Fruit fly (Drosophila melanogaster): ENCODE measurements around the gene CG34377.
A peak's percentile ranks its signal among the peaks of the same experiment; 100 is the strongest.

CG34377 gene

DNA sequence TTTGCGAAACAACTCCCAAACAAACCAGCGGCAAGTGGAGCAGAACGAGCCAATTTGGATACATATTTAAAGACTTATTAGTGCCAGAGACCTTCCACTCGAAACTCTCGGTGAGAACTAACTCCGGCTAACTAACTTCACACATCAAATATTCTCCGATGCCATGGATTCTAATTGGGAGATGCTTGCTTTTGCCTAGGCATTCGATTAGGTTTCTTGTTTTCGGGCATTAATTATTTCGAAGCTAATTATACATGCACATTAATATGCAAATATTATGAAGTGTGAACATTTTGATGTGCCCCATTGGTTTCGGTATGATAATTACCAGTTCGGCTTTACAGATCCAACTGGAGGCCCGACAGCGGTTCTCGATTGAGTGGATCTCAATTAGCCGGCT, 18.3 kb upstream of the CG34377 start, which contains the start of gene CG5386:
Gene CG5386, minus strand, starts transcription at position 101 of the 400 bp plus-strand sequence.
- TF ChIP-seq Gsc (GFP tag; IDR thresholded peaks at IDR 0.05): no peak
- no peak for TF ChIP-seq CG1233 (GFP tag; optimal IDR thresholded peaks at IDR 0.05)
- TF ChIP-seq Dip3 (GFP tag; optimal IDR thresholded peaks at IDR 0.05): no peak
- TF ChIP-seq CG17328 (GFP tag; IDR thresholded peaks at IDR 0.05): no peak
- TF ChIP-seq HHEX (GFP tag; optimal IDR thresholded peaks at IDR 0.05): no peak

DNA sequence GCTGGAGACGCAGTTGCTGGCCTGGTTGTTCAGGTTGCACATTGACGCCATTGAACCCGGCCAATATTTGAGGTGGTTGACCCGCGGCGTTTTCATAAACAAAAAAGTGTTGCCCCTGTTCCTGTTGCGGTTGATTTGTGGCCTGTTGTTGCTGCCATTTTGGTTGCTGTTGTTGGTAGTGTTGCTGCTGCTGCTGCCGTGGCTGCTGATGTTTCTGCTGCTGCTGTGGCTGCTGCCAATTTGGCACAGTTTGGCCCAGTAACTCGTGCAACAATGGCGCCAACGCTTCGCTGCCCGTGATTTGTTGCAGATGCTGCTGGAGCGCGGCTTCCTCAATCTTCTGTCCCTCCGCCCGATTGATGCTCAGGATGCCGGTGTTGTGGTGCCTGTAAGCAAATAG, 17.8 kb upstream of the CG34377 start:
- TF ChIP-seq Dfd (GFP tag; optimal IDR thresholded peaks at IDR 0.05) (peak in 1 of 2 experiments; percentile 52), CG13287 (GFP tag; IDR thresholded peaks at IDR 0.05; ENCODE audit: partially characterized antibody) (no peak)

DNA sequence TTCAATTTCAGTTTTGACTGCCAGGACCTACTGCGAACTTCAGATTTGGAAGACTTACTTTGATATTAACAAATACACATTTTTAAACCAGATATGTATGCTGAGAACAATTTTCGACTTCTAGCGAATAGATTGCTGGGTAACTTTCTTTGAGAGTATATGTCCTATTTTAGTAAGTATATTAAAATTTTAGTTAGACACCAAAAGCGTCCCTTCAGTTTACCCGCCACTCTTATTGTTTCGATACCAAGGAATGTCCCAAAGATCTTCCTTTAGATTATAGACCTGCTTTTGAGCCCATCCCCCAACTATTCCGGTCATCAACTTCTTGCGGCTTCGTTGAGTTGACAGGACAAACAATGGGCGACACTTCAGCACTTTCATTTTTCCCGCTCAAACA, 16.3 kb upstream of the CG34377 start, which contains the start of gene CG5388:
Gene CG5388, minus strand, starts transcription at position 101 of the 400 bp plus-strand sequence.
- TF ChIP-seq Mad (GFP tag; optimal IDR thresholded peaks at IDR 0.05): no peak
- TF ChIP-seq CG2875 (GFP tag; optimal IDR thresholded peaks at IDR 0.05): no peak
- no peak for TF ChIP-seq Bgb (GFP tag; IDR thresholded peaks at IDR 0.05; ENCODE audit: partially characterized antibody)
- no peak for TF ChIP-seq CG3407 (GFP tag; optimal IDR thresholded peaks at IDR 0.05)

DNA sequence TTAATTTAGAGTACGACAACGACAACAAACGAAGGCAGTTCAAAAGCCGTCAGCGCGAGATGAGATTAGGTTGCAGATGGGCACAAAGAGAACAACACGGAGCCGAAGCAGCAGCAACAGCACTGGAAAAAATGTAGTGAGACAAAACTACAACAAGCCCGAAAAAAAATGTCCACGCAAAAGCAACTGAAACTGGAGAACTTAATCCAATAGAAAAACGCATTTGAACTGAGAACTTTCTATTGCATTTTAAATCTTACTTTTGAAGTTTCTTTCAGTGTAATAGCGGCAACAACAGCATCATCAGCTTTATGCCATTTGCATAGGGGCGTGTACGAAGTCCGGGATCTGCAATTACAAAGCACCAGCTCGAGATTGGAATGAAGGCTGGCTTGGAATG, 15.6 kb upstream of the CG34377 start:
- TF ChIP-seq vfl (GFP tag; optimal IDR thresholded peaks at IDR 0.05): no peak
- TF ChIP-seq gcm (GFP tag; optimal IDR thresholded peaks at IDR 0.05): no peak
- no peak for TF ChIP-seq lilli (GFP tag; optimal IDR thresholded peaks at IDR 0.05)
- no peak for TF ChIP-seq CG17186 (GFP tag; optimal IDR thresholded peaks at IDR 0.05)
- no peak for TF ChIP-seq Ravus (GFP tag; IDR thresholded peaks at IDR 0.05)
- TF ChIP-seq Bteb2 (GFP tag; optimal IDR thresholded peaks at IDR 0.05): no peak
- TF ChIP-seq CG10654 (GFP tag; optimal IDR thresholded peaks at IDR 0.05): no peak
- TF ChIP-seq ro (GFP tag; IDR thresholded peaks at IDR 0.05): no peak
- no peak for TF ChIP-seq H15 (GFP tag; IDR thresholded peaks at IDR 0.05)
- no peak for TF ChIP-seq kay (GFP tag; optimal IDR thresholded peaks at IDR 0.05)
- peak; percentile 11 for TF ChIP-seq nmo (GFP tag; optimal IDR thresholded peaks at IDR 0.05)
- peak; percentile 41 for TF ChIP-seq CG18599 (GFP tag; optimal IDR thresholded peaks at IDR 0.05)
- TF ChIP-seq so (GFP tag; IDR thresholded peaks at IDR 0.05): no peak
- TF ChIP-seq E2f2 (GFP tag; IDR thresholded peaks at IDR 0.05): no peak
- TF ChIP-seq tin (GFP tag; optimal IDR thresholded peaks at IDR 0.05): peak; percentile 1
- peak; percentile 85 for TF ChIP-seq sens (GFP tag)
- 0 out of 2 replicates have a peak, but pooled peaks have one; percentile 35 for TF ChIP-seq vvl (GFP tag; IDR thresholded peaks at IDR 0.05)
- TF ChIP-seq CG18764 (GFP tag; optimal IDR thresholded peaks at IDR 0.05): no peak
- no peak for TF ChIP-seq exex (tag; optimal IDR thresholded peaks at IDR 0.05)
- no peak for TF ChIP-seq CG11695 (GFP tag; IDR thresholded peaks at IDR 0.05)
- no peak for TF ChIP-seq peb (GFP tag; IDR thresholded peaks at IDR 0.05)
- TF ChIP-seq CG14050 (GFP tag; IDR thresholded peaks at IDR 0.05): no peak
- no peak for TF ChIP-seq sima (GFP tag; optimal IDR thresholded peaks at IDR 0.05)
- TF ChIP-seq CG3281 (GFP tag; optimal IDR thresholded peaks at IDR 0.05): no peak
- no peak for TF ChIP-seq Dek (tag; optimal IDR thresholded peaks at IDR 0.05)
- TF ChIP-seq CG15514 (GFP tag; optimal IDR thresholded peaks at IDR 0.05): peak; percentile 1
- TF ChIP-seq CG3065 (GFP tag; optimal IDR thresholded peaks at IDR 0.05): no peak
- no peak for TF ChIP-seq bcd (GFP tag; optimal IDR thresholded peaks at IDR 0.05)
- TF ChIP-seq CG12942 (GFP tag; optimal IDR thresholded peaks at IDR 0.05): no peak
- TF ChIP-seq Lpt (GFP tag; optimal IDR thresholded peaks at IDR 0.05): no peak
- no peak for TF ChIP-seq CG6791 (GFP tag; IDR thresholded peaks at IDR 0.05; ENCODE audit: partially characterized antibody)
- no peak for TF ChIP-seq CG2116 (GFP tag; optimal IDR thresholded peaks at IDR 0.05)
- no peak for TF ChIP-seq CHES-1-like (GFP tag; optimal IDR thresholded peaks at IDR 0.05)
- peak; percentile 36 for TF ChIP-seq CG7839 (tag; optimal IDR thresholded peaks at IDR 0.05)
- TF ChIP-seq CG14441 (GFP tag; IDR thresholded peaks at IDR 0.05): no peak
- TF ChIP-seq ci (GFP tag; IDR thresholded peaks at IDR 0.05): 0 out of 3 replicates have a peak, but pooled peaks have one; percentile 30
